Worm (Caenorhabditis elegans) whole organism, L1 larva: ENCODE results near the gene srj-5.

Experiments used
- mdl-1 ChIP-seq, 2 experiments: fragments of 150-350 bp; optimal IDR thresholded peaks; 2 replicates each; lab custom pipeline; 2014 to 2017; ENCODE audit warnings: missing biosample characterization in 2 of 2, missing genetic modification characterization in 2 of 2, inconsistent platforms in 1 of 2
- sup-37 ChIP-seq: fragments of 200-800 bp; sonication (Bioruptor generic); optimal IDR thresholded peaks from 2 replicates; lab custom pipeline; 2018; ENCODE audit warnings: mild to moderate bottlenecking, missing genetic modification characterization, missing compliant biosample characterization

- TF ChIP-seq sup-37 (GFP tag; lab: Kevin White, UChicago) (no peak), mdl-1 (tag; optimal IDR thresholded peaks at IDR 0.05; lab: Kevin White, UChicago) (no peak)
Measured at ce11 chrV:654402-654801, 1.6 kb upstream of the srj-5 start, which contains the start of gene srj-6.
